Fruit fly (Drosophila melanogaster) whole organism, pupa: Measurements from ENCODE around the gene Mbs.

Source experiments
- CG10348 ChIP-seq: fragments of 200-800 bp; sonication (Bioruptor generic); IDR thresholded peaks from 2 replicates; pipeline ENCODE4 v1.3.6; 2022; ENCODE audit warnings: missing biosample characterization, missing genetic modification characterization
- CG12605 ChIP-seq: fragments of 200-800 bp; sonication (Bioruptor generic); IDR thresholded peaks from 2 replicates; pipeline ENCODE4 v1.3.6; 2022; ENCODE audit warnings: missing biosample characterization, missing genetic modification characterization
- CG13204 ChIP-seq: fragments of 200-800 bp; sonication (Bioruptor generic); optimal IDR thresholded peaks from 2 replicates; lab custom pipeline; 2018; ENCODE audit warnings: missing biosample characterization, mild to moderate bottlenecking, missing genetic modification characterization, moderate library complexity
- CG14655 ChIP-seq: fragments of 200-800 bp; sonication (Bioruptor generic); optimal IDR thresholded peaks from 3 replicates; lab custom pipeline; 2017; ENCODE audit warnings: mild to moderate bottlenecking, missing biosample characterization, missing genetic modification reagents, missing genetic modification characterization
- CG15710 ChIP-seq: fragments of 200-800 bp; sonication (Bioruptor generic); optimal IDR thresholded peaks from 2 replicates; lab custom pipeline; 2018; ENCODE audit warnings: missing biosample characterization, mild to moderate bottlenecking, missing genetic modification characterization, moderate library complexity
- CG17806 ChIP-seq: fragments of 200-800 bp; sonication (Bioruptor generic); optimal IDR thresholded peaks from 2 replicates; lab custom pipeline; 2018; ENCODE audit warnings: missing biosample characterization, mild to moderate bottlenecking, missing genetic modification characterization, moderate library complexity
- CG32121 ChIP-seq: fragments of 200-800 bp; sonication (Bioruptor generic); IDR thresholded peaks from 2 replicates; pipeline ENCODE4 v1.3.6; 2022; ENCODE audit warnings: missing biosample characterization, missing genetic modification characterization
- CG34367 ChIP-seq: fragments of 200-800 bp; sonication (Bioruptor generic); optimal IDR thresholded peaks from 2 replicates; lab custom pipeline; 2018; ENCODE audit warnings: missing biosample characterization, mild to moderate bottlenecking, missing genetic modification characterization
- CG4496 ChIP-seq: fragments of 200-800 bp; sonication (Bioruptor generic); IDR thresholded peaks from 3 replicates; pipeline ENCODE4 v1.3.6; 2022; ENCODE audit warnings: missing biosample characterization, missing genetic modification characterization
- CG8159 ChIP-seq: fragments of 200-800 bp; sonication (Bioruptor generic); optimal IDR thresholded peaks from 3 replicates; lab custom pipeline; 2018; ENCODE audit warnings: missing biosample characterization, mild to moderate bottlenecking, missing genetic modification characterization, moderate library complexity
- CG8301 ChIP-seq: fragments of 200-800 bp; sonication (Bioruptor generic); optimal IDR thresholded peaks from 2 replicates; lab custom pipeline; 2018; ENCODE audit warnings: missing biosample characterization, mild to moderate bottlenecking, missing genetic modification characterization
- CG9948 ChIP-seq: fragments of 200-800 bp; sonication (Bioruptor generic); optimal IDR thresholded peaks from 2 replicates; lab custom pipeline; 2018; ENCODE audit warnings: missing biosample characterization, mild to moderate bottlenecking, missing genetic modification characterization, moderate library complexity
- D1 ChIP-seq: fragments of 200-800 bp; sonication (Bioruptor generic); optimal IDR thresholded peaks from 2 replicates; lab custom pipeline; 2018; ENCODE audit warnings: missing biosample characterization, mild to moderate bottlenecking, missing genetic modification characterization, moderate library complexity
- EcR ChIP-seq: fragments of 200-800 bp; sonication (Bioruptor generic); optimal IDR thresholded peaks from 3 replicates; lab custom pipeline; 2019; ENCODE audit warnings: missing biosample characterization, missing genetic modification characterization, mild to moderate bottlenecking, moderate library complexity, missing genetic modification reagents
- Ets98B ChIP-seq: fragments of 200-800 bp; sonication (Bioruptor generic); IDR thresholded peaks from 2 replicates; pipeline ENCODE4 v1.3.6; 2022; ENCODE audit warnings: missing biosample characterization, missing genetic modification characterization
- Pif1A ChIP-seq: fragments of 200-800 bp; sonication (Bioruptor generic); optimal IDR thresholded peaks from 3 replicates; lab custom pipeline; 2016; ENCODE audit warnings: missing biosample characterization, missing genetic modification characterization
- Pif1B ChIP-seq: fragments of 200-800 bp; sonication (Bioruptor generic); optimal IDR thresholded peaks from 3 replicates; lab custom pipeline; 2016; ENCODE audit warnings: missing biosample characterization, missing genetic modification characterization
- Snoo ChIP-seq: fragments of 200-800 bp; sonication (Bioruptor generic); optimal IDR thresholded peaks from 3 replicates; lab custom pipeline; 2017; ENCODE audit warnings: missing biosample characterization, mild to moderate bottlenecking, missing genetic modification characterization, inconsistent platforms
- fd96Ca ChIP-seq: fragments of 200-800 bp; sonication (Bioruptor generic); IDR thresholded peaks from 3 replicates; pipeline ENCODE4 v1.3.6; 2022; ENCODE audit warnings: missing biosample characterization, missing genetic modification characterization
- gl ChIP-seq: fragments of 200-800 bp; sonication (Bioruptor generic); optimal IDR thresholded peaks from 2 replicates; lab custom pipeline; 2018; ENCODE audit warnings: missing biosample characterization, mild to moderate bottlenecking, missing genetic modification characterization
- rn ChIP-seq: fragments of 200-800 bp; sonication (Bioruptor generic); IDR thresholded peaks from 2 replicates; pipeline ENCODE4 v1.3.6; 2022; ENCODE audit warnings: missing biosample characterization, missing genetic modification characterization

Mbs gene

dm6 chr3L:16011319-16012210 is 40.2 kb upstream of the Mbs start, which contains the start of gene mib1:
TSS of gene mib1 (minus strand) at chr3L:16011812.
- TF ChIP-seq CG34367 (tag; lab: Kevin White, UChicago): no peak
- TF ChIP-seq CG12605 (GFP tag; lab: Robert Waterston, UW): 0 out of 2 replicates have a peak, but pooled peaks have one; percentile 29
- TF ChIP-seq CG14655 (GFP tag; lab: Kevin White, UChicago): no peak
- peak; percentile 93 for TF ChIP-seq CG13204 (GFP tag; lab: Kevin White, UChicago)
- 0 out of 2 replicates have a peak, but pooled peaks have one; percentile 26 for TF ChIP-seq rn (GFP tag; lab: Robert Waterston, UW)
- TF ChIP-seq fd96Ca: peak; percentile 68; the same call in 1 of the 3 replicates
- TF ChIP-seq CG8159: no peak
- no peak for TF ChIP-seq CG15710 (tag; lab: Kevin White, UChicago)
- peak; percentile 37 for TF ChIP-seq Pif1B
- no peak for TF ChIP-seq CG8301 (tag; lab: Kevin White, UChicago)
- TF ChIP-seq Ets98B: peak; percentile 26
- TF ChIP-seq CG4496: peak; percentile 32; the same call in 1 of the 3 replicates
- TF ChIP-seq EcR (GFP tag; lab: Kevin White, UChicago): peak; percentile 27
- TF ChIP-seq Snoo (tag; lab: Kevin White, UChicago): peak; percentile 36
- TF ChIP-seq CG32121 (GFP tag; lab: Robert Waterston, UW): no peak; the same call in none of the 2 replicates
- no peak for TF ChIP-seq CG10348 (GFP tag; lab: Robert Waterston, UW)

- 0 out of 3 replicates have a peak, but pooled peaks have one; percentile 23 for TF ChIP-seq CG4496
- no peak for TF ChIP-seq Pif1B
- no peak for TF ChIP-seq EcR (GFP tag; lab: Kevin White, UChicago)
- TF ChIP-seq CG14655 (GFP tag; lab: Kevin White, UChicago): no peak
- no peak for TF ChIP-seq gl (tag; lab: Kevin White, UChicago)
- TF ChIP-seq CG8159: no peak
Measured at dm6 chr3L:16012315-16012950, 39.3 kb upstream of the Mbs start.

- peak; percentile 36 for TF ChIP-seq CG8159
- peak; percentile 34 for TF ChIP-seq CG9948 (tag; lab: Kevin White, UChicago)
- TF ChIP-seq Pif1B: no peak
- TF ChIP-seq CG14655 (GFP tag; lab: Kevin White, UChicago): peak; percentile 13
Measured at dm6 chr3L:16013198-16013982, 38.4 kb upstream of the Mbs start.

dm6 chr3L:16014515-16014914 is 37.2 kb upstream of the Mbs start:
- TF ChIP-seq fd96Ca (no peak), CG9948 (tag; lab: Kevin White, UChicago) (no peak), CG32121 (GFP tag; lab: Robert Waterston, UW) (no peak), Pif1B (no peak), gl (tag; lab: Kevin White, UChicago) (no peak), CG14655 (GFP tag; lab: Kevin White, UChicago) (no peak), Ets98B (no peak), CG17806 (tag; lab: Kevin White, UChicago) (no peak), CG10348 (GFP tag; lab: Robert Waterston, UW) (no peak), CG15710 (tag; lab: Kevin White, UChicago) (no peak), CG4496 (no peak), Snoo (tag; lab: Kevin White, UChicago) (no peak), CG8301 (tag; lab: Kevin White, UChicago) (no peak)

- TF ChIP-seq CG10348 (GFP tag; lab: Robert Waterston, UW): no peak
- TF ChIP-seq CG8301 (tag; lab: Kevin White, UChicago): peak; percentile 50
- TF ChIP-seq EcR (GFP tag; lab: Kevin White, UChicago): no peak
- TF ChIP-seq CG34367 (tag; lab: Kevin White, UChicago): peak; percentile 33
- no peak for TF ChIP-seq CG32121 (GFP tag; lab: Robert Waterston, UW)
- peak; percentile 86 for TF ChIP-seq CG8159
- peak; percentile 74 for TF ChIP-seq D1 (tag; lab: Kevin White, UChicago)
- peak; percentile 55 for TF ChIP-seq Snoo (tag; lab: Kevin White, UChicago)
- peak; percentile 64 for TF ChIP-seq CG15710 (tag; lab: Kevin White, UChicago)
- TF ChIP-seq CG12605 (GFP tag; lab: Robert Waterston, UW): no peak
- no peak for TF ChIP-seq fd96Ca
- no peak for TF ChIP-seq Ets98B
- no peak for TF ChIP-seq gl (tag; lab: Kevin White, UChicago)
- TF ChIP-seq rn (GFP tag; lab: Robert Waterston, UW): no peak
- TF ChIP-seq CG17806 (tag; lab: Kevin White, UChicago): peak; percentile 71
- TF ChIP-seq Pif1B: peak; percentile 35
- no peak for TF ChIP-seq CG13204 (GFP tag; lab: Kevin White, UChicago)
- TF ChIP-seq CG4496: no peak
- peak; percentile 80 for TF ChIP-seq CG9948 (tag; lab: Kevin White, UChicago)
- peak; percentile 3 for TF ChIP-seq Pif1A (GFP tag; lab: Kevin White, UChicago)
- TF ChIP-seq CG14655 (GFP tag; lab: Kevin White, UChicago): peak; percentile 68
Measured at dm6 chr3L:16015765-16016760, 35.7 kb upstream of the Mbs start.
